Fruit fly (Drosophila melanogaster): ENCODE measurements around the gene CG33796.

DNA sequence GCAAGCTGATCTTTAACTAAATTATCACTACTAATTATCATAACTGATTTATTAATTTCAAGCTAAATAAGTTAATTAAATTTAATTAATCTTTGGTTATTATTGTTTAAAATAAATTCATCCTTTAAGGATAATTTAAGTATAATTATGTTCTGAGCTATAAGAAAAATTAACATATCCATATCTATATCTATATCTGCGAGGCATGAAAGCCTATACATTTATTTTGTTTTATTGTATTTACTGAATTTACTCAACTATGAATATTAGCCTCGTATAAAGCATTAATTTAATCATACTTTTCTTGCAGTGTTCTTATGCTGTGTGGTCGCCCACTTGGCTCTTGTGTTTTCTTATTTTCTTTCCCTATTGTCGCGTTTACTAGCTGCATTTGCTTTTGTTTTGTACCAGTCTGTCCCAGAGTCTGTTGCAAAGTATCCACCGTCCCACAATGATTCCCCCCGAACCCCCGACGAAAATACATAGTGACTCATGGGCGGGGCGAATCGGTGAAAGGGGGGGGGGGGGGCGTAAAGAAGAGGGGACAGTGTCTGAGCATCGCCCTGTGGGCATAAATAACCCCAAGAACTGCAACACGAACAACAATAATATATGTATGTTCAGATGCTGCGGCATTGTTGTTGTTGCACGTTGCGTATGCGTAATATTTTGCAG lies 44.8 kb upstream of the CG33796 start:
- no peak for TF ChIP-seq Sin3A (optimal IDR thresholded peaks at IDR 0.05)
- TF ChIP-seq h (optimal IDR thresholded peaks at IDR 0.05): no peak
- TF ChIP-seq psq (optimal IDR thresholded peaks at IDR 0.05): no peak
